Fruit fly (Drosophila melanogaster): ENCODE measurements around the gene CG10013.

CG10013 gene

DNA sequence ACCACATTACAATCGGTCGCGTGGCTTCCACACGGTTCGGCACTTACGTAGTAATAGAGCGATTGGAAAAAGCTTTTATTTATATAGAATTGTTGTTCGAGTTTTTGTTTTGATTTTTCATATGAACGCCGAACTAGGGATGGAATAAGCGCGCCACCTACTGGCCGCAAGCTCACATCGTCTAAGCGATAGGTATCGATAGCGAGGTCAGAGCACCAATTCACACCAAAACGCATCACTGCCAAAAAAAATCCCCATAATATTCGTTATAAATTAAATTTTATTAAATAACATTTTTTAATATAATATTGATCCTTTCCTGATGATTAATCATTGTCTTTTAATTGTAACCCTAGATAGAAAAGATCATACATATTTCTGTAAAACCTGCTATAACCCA lies 27.2 kb downstream of the CG10013 start, which contains the start of gene CG10038 (continued):
- TF ChIP-seq chn (GFP tag; optimal IDR thresholded peaks at IDR 0.05) (peak; percentile 36), CG6254 (GFP tag; optimal IDR thresholded peaks at IDR 0.05) (no peak), MBD-R2 (GFP tag; IDR thresholded peaks at IDR 0.05) (peak; percentile 100), dm (GFP tag; optimal IDR thresholded peaks at IDR 0.05) (no peak), CG15011 (GFP tag; optimal IDR thresholded peaks at IDR 0.05) (no peak), CG10321 (GFP tag; IDR thresholded peaks at IDR 0.05) (no peak), zen (tag; optimal IDR thresholded peaks at IDR 0.05) (no peak), CG2199 (GFP tag; IDR thresholded peaks at IDR 0.05) (no peak), Nf-YC (tag; optimal IDR thresholded peaks at IDR 0.05) (peak; percentile 38), CG10274 (GFP tag; optimal IDR thresholded peaks at IDR 0.05) (no peak), CG14860 (GFP tag; IDR thresholded peaks at IDR 0.05; ENCODE audit: partially characterized antibody) (peak; percentile 80), gcm (GFP tag; optimal IDR thresholded peaks at IDR 0.05) (no peak), vnd (GFP tag; IDR thresholded peaks at IDR 0.05; ENCODE audit: partially characterized antibody) (peak; percentile 92), NFAT (GFP tag; IDR thresholded peaks at IDR 0.05) (no peak; the same call in 1 of the 2 replicates), CG3281 (GFP tag; optimal IDR thresholded peaks at IDR 0.05) (no peak), CG12942 (GFP tag; optimal IDR thresholded peaks at IDR 0.05) (peak; percentile 21), tgo (GFP tag; IDR thresholded peaks at IDR 0.05) (no peak), Hsf (GFP tag; optimal IDR thresholded peaks at IDR 0.05) (peak; percentile 44), toy (GFP tag; IDR thresholded peaks at IDR 0.05) (no peak), Dref (GFP tag; IDR thresholded peaks at IDR 0.05) (peak; percentile 88), cad (GFP tag; optimal IDR thresholded peaks at IDR 0.05) (no peak), crc (GFP tag; optimal IDR thresholded peaks at IDR 0.05) (no peak), CG18476 (GFP tag; optimal IDR thresholded peaks at IDR 0.05) (no peak), mld (GFP tag; IDR thresholded peaks at IDR 0.05; ENCODE audit: partially characterized antibody) (peak; percentile 80; the same call in 2 of the 3 replicates), CG13287 (GFP tag; IDR thresholded peaks at IDR 0.05; ENCODE audit: partially characterized antibody) (peak; percentile 97), fd102C (GFP tag; optimal IDR thresholded peaks at IDR 0.05) (no peak), eyg (GFP tag; optimal IDR thresholded peaks at IDR 0.05) (no peak), CG2120 (GFP tag; optimal IDR thresholded peaks at IDR 0.05) (peak; percentile 57), stwl (tag; optimal IDR thresholded peaks at IDR 0.05) (peak; percentile 87), CG12155 (GFP tag; optimal IDR thresholded peaks at IDR 0.05) (peak; percentile 12), CG6683 (GFP tag; optimal IDR thresholded peaks at IDR 0.05) (no peak), danr (GFP tag; IDR thresholded peaks at IDR 0.05) (no peak), nmo (GFP tag; optimal IDR thresholded peaks at IDR 0.05) (peak; percentile 69), Fer1 (GFP tag; optimal IDR thresholded peaks at IDR 0.05) (peak; percentile 41), CG15601 (tag; optimal IDR thresholded peaks at IDR 0.05) (peak; percentile 41), CG1602 (GFP tag; optimal IDR thresholded peaks at IDR 0.05) (no peak), z (GFP tag; IDR thresholded peaks at IDR 0.05) (no peak), pzg (GFP tag; optimal IDR thresholded peaks at IDR 0.05) (peak; percentile 81), Atf6 (GFP tag; IDR thresholded peaks at IDR 0.05) (no peak; the same call in 1 of the 2 replicates), CG13296 (GFP tag; optimal IDR thresholded peaks at IDR 0.05) (no peak), PHDP (tag; optimal IDR thresholded peaks at IDR 0.05) (peak; percentile 41), luna (GFP tag; optimal IDR thresholded peaks at IDR 0.05) (no peak), Hr39 (optimal IDR thresholded peaks at IDR 0.05) (no peak), CG18011 (GFP tag; optimal IDR thresholded peaks at IDR 0.05) (peak; percentile 11), Dek (tag; optimal IDR thresholded peaks at IDR 0.05) (peak; percentile 60), CTCF (GFP tag; optimal IDR thresholded peaks at IDR 0.05) (peak; percentile 96), Xrp1 (GFP tag; IDR thresholded peaks at IDR 0.05) (peak; percentile 28; the same call in 1 of the 2 replicates), HmgZ (tag; optimal IDR thresholded peaks at IDR 0.05) (peak; percentile 76), Asciz (GFP tag; optimal IDR thresholded peaks at IDR 0.05) (no peak), CG10462 (GFP tag; optimal IDR thresholded peaks at IDR 0.05) (no peak), CG4360 (GFP tag; IDR thresholded peaks at IDR 0.05) (0 out of 2 replicates have a peak, but pooled peaks have one; percentile 26), CG10366 (GFP tag; IDR thresholded peaks at IDR 0.05) (no peak)
